Fruit fly (Drosophila melanogaster) S2 (cell line): ENCODE measurements around the gene mtd.

ENCODE experiments used
- CG8478 ChIP-seq: fragments of >200 bp; optimal IDR thresholded peaks from 2 replicates; lab custom pipeline; 2018
- CTCF ChIP-seq, 2 experiments: fragments of >200 bp; optimal IDR thresholded peaks; 2 replicates each; lab custom pipeline; 2018

Gene mtd

dm6 chr3R:5280380-5280779 lies 69.9 kb downstream of the mtd start:
- no peak for TF ChIP-seq CTCF (optimal IDR thresholded peaks at IDR 0.05; lab: Kevin White, UChicago)
- TF ChIP-seq CG8478 (lab: Kevin White, UChicago) = no peak

- no peak for TF ChIP-seq CG8478 (lab: Kevin White, UChicago)
- no peak for TF ChIP-seq CTCF (optimal IDR thresholded peaks at IDR 0.05; lab: Kevin White, UChicago)
Measured at dm6 chr3R:5279609-5280164, 70.6 kb downstream of the mtd start.

- TF ChIP-seq CG8478 (lab: Kevin White, UChicago) (no peak), CTCF (optimal IDR thresholded peaks at IDR 0.05; lab: Kevin White, UChicago) (no peak)
Measured at dm6 chr3R:5278627-5279026, 71.6 kb downstream of the mtd start.

dm6 chr3R:5277735-5278134 lies 72.5 kb downstream of the mtd start, which contains the start of gene CG31538:
Gene CG31538, minus strand, starts transcription at chr3R:5277835.
- no peak for TF ChIP-seq CTCF (optimal IDR thresholded peaks at IDR 0.05; lab: Kevin White, UChicago)
- no peak for TF ChIP-seq CG8478 (lab: Kevin White, UChicago)

- TF ChIP-seq CG8478 (lab: Kevin White, UChicago) = no peak
Measured at dm6 chr3R:5270806-5271205, 79.4 kb downstream of the mtd start.

- TF ChIP-seq CG8478 (lab: Kevin White, UChicago) = no peak
- no peak for TF ChIP-seq CTCF (optimal IDR thresholded peaks at IDR 0.05; lab: Kevin White, UChicago)
Measured at dm6 chr3R:5268495-5268894, 81.7 kb downstream of the mtd start.

- TF ChIP-seq CG8478 (lab: Kevin White, UChicago) = no peak
- no peak for TF ChIP-seq CTCF (optimal IDR thresholded peaks at IDR 0.05; lab: Kevin White, UChicago)
Measured at dm6 chr3R:5266282-5266681, 84.0 kb downstream of the mtd start.

dm6 chr3R:5264251-5265098 lies 85.8 kb downstream of the mtd start:
- TF ChIP-seq CTCF (optimal IDR thresholded peaks at IDR 0.05; lab: Kevin White, UChicago) (no peak), CG8478 (lab: Kevin White, UChicago) (no peak)

- TF ChIP-seq CTCF (optimal IDR thresholded peaks at IDR 0.05; lab: Kevin White, UChicago) (no peak), CG8478 (lab: Kevin White, UChicago) (no peak)
Measured at dm6 chr3R:5263311-5264250, 86.7 kb downstream of the mtd start.

dm6 chr3R:5262592-5262991 lies 87.7 kb downstream of the mtd start, which contains the start of gene Tim17a2:
Gene Tim17a2, minus strand, starts transcription at chr3R:5262692.
- TF ChIP-seq CG8478 (lab: Kevin White, UChicago) = no peak
- no peak for TF ChIP-seq CTCF (optimal IDR thresholded peaks at IDR 0.05; lab: Kevin White, UChicago)

- TF ChIP-seq CG8478 (lab: Kevin White, UChicago) = no peak
- TF ChIP-seq CTCF (optimal IDR thresholded peaks at IDR 0.05; lab: Kevin White, UChicago) = no peak
Measured at dm6 chr3R:5261996-5262535, 88.2 kb downstream of the mtd start.

- TF ChIP-seq CTCF (optimal IDR thresholded peaks at IDR 0.05; lab: Kevin White, UChicago) (no peak), CG8478 (lab: Kevin White, UChicago) (no peak)
Measured at dm6 chr3R:5261262-5261661, 89.0 kb downstream of the mtd start.

- TF ChIP-seq CTCF (optimal IDR thresholded peaks at IDR 0.05; lab: Kevin White, UChicago) = no peak
- no peak for TF ChIP-seq CG8478 (lab: Kevin White, UChicago)
Measured at dm6 chr3R:5257147-5257487, 93.1 kb downstream of the mtd start.

- TF ChIP-seq CTCF (optimal IDR thresholded peaks at IDR 0.05; lab: Kevin White, UChicago) (no peak), CG8478 (lab: Kevin White, UChicago) (no peak)
Measured at dm6 chr3R:5256462-5257146, 93.6 kb downstream of the mtd start, which contains the start of the genes Enoph and Hph. Gene Enoph, minus strand, starts transcription at chr3R:5256681. Gene Hph, plus strand, starts transcription at chr3R:5257037.
